Fruit fly (Drosophila melanogaster) whole organism, embryonic: Measurements from ENCODE around the gene saturn.

Source experiments
- Bteb2 ChIP-seq: fragments of 200-800 bp; sonication (Bioruptor generic); optimal IDR thresholded peaks from 2 replicates; lab custom pipeline; 2016; ENCODE audit warnings: missing biosample characterization, missing genetic modification characterization
- CG2120 ChIP-seq: fragments of 200-800 bp; sonication (Bioruptor generic); optimal IDR thresholded peaks from 3 replicates; lab custom pipeline; 2016; ENCODE audit warnings: missing biosample characterization, missing genetic modification characterization

DNA sequence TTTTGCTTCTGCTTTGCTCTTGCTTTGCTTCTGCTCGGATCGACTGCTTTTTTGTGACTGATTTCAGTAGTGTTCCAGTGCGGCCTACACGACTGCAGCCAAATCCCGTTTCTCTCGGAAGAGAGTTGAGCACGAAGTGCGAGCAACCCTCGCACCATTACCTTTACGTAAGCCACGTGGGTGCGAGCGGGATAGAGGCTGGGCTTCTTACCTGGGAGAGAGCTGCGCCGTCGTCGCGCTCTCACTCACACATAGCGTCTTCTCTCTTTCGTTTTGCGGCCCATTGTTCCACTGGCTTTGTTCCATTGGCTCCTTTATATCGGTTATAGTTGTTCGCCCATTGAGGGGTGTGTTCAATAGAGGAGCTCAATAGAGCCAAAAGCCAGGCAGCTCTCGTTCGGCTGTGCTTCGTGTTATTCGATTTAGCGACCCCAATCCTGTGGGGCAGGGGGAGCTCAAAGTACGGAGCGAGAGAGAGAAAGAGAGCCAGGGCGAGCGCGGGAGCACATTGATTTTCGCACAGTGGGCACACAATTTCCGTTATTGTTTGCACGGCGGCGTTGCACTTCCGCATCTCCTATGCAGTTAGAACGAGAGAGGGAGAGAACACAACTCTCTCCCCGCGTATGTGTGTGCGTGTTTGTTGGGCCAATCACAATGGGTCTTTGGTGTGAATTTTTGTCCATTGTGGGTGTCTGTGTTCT is 25.5 kb upstream of the saturn start:
- TF ChIP-seq Bteb2 (GFP tag; lab: Kevin White, UChicago) (no peak), CG2120 (GFP tag; lab: Kevin White, UChicago) (no peak)
